Worm (Caenorhabditis elegans): ENCODE data around the gene Y51A2D.18.

DNA sequence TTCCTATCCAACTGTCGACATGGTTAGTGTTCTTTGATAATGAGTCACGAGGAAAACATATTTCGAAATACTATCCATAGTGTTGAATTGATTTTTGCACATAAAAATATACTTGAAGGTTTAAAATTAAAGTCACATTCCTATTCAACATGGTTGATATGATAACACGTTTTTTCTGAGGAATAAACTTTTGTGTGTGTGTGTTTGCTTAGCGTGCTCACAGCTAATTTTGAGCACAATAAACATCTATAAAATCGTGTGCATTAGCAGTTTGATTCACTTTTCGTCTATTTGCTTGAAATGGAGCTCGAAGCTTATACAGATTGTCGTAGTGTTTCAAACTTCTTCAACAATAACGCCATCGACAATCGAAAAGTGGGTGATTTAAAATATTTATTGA is 30.5 kb downstream of the Y51A2D.18 start, which contains the start of gene ZK228.10:
- TF ChIP-seq F13H6.1 (tag; optimal IDR thresholded peaks at IDR 0.05) (no peak), pat-9 (tag; optimal IDR thresholded peaks at IDR 0.05) (no peak)
